Worm (Caenorhabditis elegans) whole organism, L1 larva: Measurements from ENCODE around the gene C24H11.5.

Source experiments
- F16B12.6 ChIP-seq: fragments of 150-350 bp; optimal IDR thresholded peaks from 2 replicates; lab custom pipeline; 2014; ENCODE audit warnings: missing biosample characterization, missing genetic modification characterization
- aha-1 ChIP-seq: fragments of 150-350 bp; optimal IDR thresholded peaks from 2 replicates; lab custom pipeline; 2014; ENCODE audit warnings: missing biosample characterization, missing genetic modification characterization
- elt-3 ChIP-seq, 6 experiments: fragments of 150-350 bp in 1 of 6; sonication (generic microtip); optimal IDR thresholded peaks; 2 replicates each; lab custom pipeline; 2017 to 2018; ENCODE audit warnings: missing biosample characterization in 6 of 6, missing genetic modification characterization in 6 of 6, inconsistent platforms in 1 of 6
- fkh-10 ChIP-seq: sonication (generic microtip); optimal IDR thresholded peaks from 2 replicates; lab custom pipeline; 2017; ENCODE audit warnings: missing biosample characterization, missing genetic modification reagents, missing genetic modification characterization
- nhr-47 ChIP-seq: sonication (generic microtip); optimal IDR thresholded peaks from 2 replicates; lab custom pipeline; 2016; ENCODE audit warnings: mild to moderate bottlenecking, missing genetic modification characterization, moderate library complexity, missing compliant biosample characterization

- TF ChIP-seq aha-1, result no peak
- TF ChIP-seq fkh-10 (GFP tag; lab: Kevin White, UChicago), result no peak
- no peak for TF ChIP-seq nhr-47
- TF ChIP-seq elt-3 (tag; optimal IDR thresholded peaks at IDR 0.05; lab: Kevin White, UChicago), result no peak
- TF ChIP-seq F16B12.6 (tag; lab: Kevin White, UChicago), result no peak
Measured at ce11 chrIII:11817865-11818264, 37.8 kb downstream of the C24H11.5 start.
